Worm (Caenorhabditis elegans) whole organism, L1 larva: ENCODE measurements around the gene secs-1.
A peak's percentile ranks its signal among the peaks of the same experiment; 100 is the strongest.

Experiments used
- C16A3.4 ChIP-seq: fragments of 150-350 bp; optimal IDR thresholded peaks from 2 replicates; lab custom pipeline; 2014; ENCODE audit warnings: missing biosample characterization, missing genetic modification characterization
- C34B4.2 ChIP-seq: sonication (generic microtip); optimal IDR thresholded peaks from 2 replicates; lab custom pipeline; 2017; ENCODE audit warnings: mild to moderate bottlenecking, missing genetic modification characterization, missing compliant biosample characterization
- F16B12.6 ChIP-seq: fragments of 150-350 bp; optimal IDR thresholded peaks from 2 replicates; lab custom pipeline; 2014; ENCODE audit warnings: missing biosample characterization, missing genetic modification characterization
- Y116A8C.19 ChIP-seq: sonication (generic microtip); optimal IDR thresholded peaks from 2 replicates; lab custom pipeline; 2016; ENCODE audit warnings: missing compliant biosample characterization, missing genetic modification characterization, borderline replicate concordance
- alr-1 ChIP-seq: fragments of 200-800 bp; sonication (Bioruptor generic); optimal IDR thresholded peaks from 2 replicates; lab custom pipeline; 2018; ENCODE audit warnings: borderline replicate concordance, mild to moderate bottlenecking, missing genetic modification characterization, missing compliant biosample characterization
- aly-2 ChIP-seq: fragments of 150-350 bp; optimal IDR thresholded peaks from 2 replicates; lab custom pipeline; 2014; ENCODE audit warnings: missing biosample characterization, missing genetic modification characterization
- ama-1 ChIP-seq: fragments of 150-350 bp; optimal IDR thresholded peaks from 2 replicates; lab custom pipeline; 2014
- blmp-1 ChIP-seq: fragments of 150-350 bp; optimal IDR thresholded peaks from 2 replicates; lab custom pipeline; 2014; ENCODE audit warnings: missing biosample characterization, missing genetic modification characterization
- ceh-63 ChIP-seq: fragments of 200-800 bp; sonication (Bioruptor generic); optimal IDR thresholded peaks from 2 replicates; lab custom pipeline; 2018; ENCODE audit warnings: mild to moderate bottlenecking, missing genetic modification characterization, missing compliant biosample characterization
- ceh-8 ChIP-seq: fragments of 200-800 bp; sonication (Bioruptor generic); optimal IDR thresholded peaks from 2 replicates; lab custom pipeline; 2018; ENCODE audit warnings: mild to moderate bottlenecking, missing genetic modification characterization, moderate library complexity, missing compliant biosample characterization
- ceh-82 ChIP-seq, 3 experiments: fragments of 150-350 bp in 1 of 3; sonication (generic microtip) in 2 of 3; optimal IDR thresholded peaks; 2 replicates each; lab custom pipeline; 2014 to 2017; ENCODE audit warnings: missing biosample characterization in 3 of 3, missing genetic modification characterization in 3 of 3
- dpl-1 ChIP-seq, 3 experiments: fragments of 150-350 bp in 2 of 3; sonication (generic microtip) in 1 of 3; optimal IDR thresholded peaks; 2 replicates each; lab custom pipeline; 2014 to 2017; ENCODE audit warnings: missing biosample characterization in 3 of 3, missing genetic modification characterization in 3 of 3, missing genetic modification reagents in 3 of 3
- dsc-1 ChIP-seq: sonication (generic microtip); optimal IDR thresholded peaks from 2 replicates; lab custom pipeline; 2016; ENCODE audit warnings: mild to moderate bottlenecking, missing genetic modification characterization, missing compliant biosample characterization
- efl-3 ChIP-seq: fragments of 200-800 bp; sonication (Bioruptor generic); optimal IDR thresholded peaks from 2 replicates; lab custom pipeline; 2018; ENCODE audit warnings: mild to moderate bottlenecking, missing genetic modification characterization, missing compliant biosample characterization
- egl-13 ChIP-seq: sonication (generic microtip); optimal IDR thresholded peaks from 2 replicates; lab custom pipeline; 2016; ENCODE audit warnings: missing genotype, missing genetic modification reagents, missing genetic modification characterization, missing compliant biosample characterization
- egl-27 ChIP-seq, 2 experiments: fragments of 150-350 bp in 1 of 2; sonication (generic microtip); optimal IDR thresholded peaks; 3 replicates each; lab custom pipeline; 2017 to 2018; ENCODE audit warnings: missing biosample characterization in 2 of 2, missing genetic modification characterization in 2 of 2, missing genetic modification reagents in 2 of 2
- elt-3 ChIP-seq, 6 experiments: fragments of 150-350 bp in 1 of 6; sonication (generic microtip); optimal IDR thresholded peaks; 2 replicates each; lab custom pipeline; 2017 to 2018; ENCODE audit warnings: missing biosample characterization in 6 of 6, missing genetic modification characterization in 6 of 6, inconsistent platforms in 1 of 6
- fkh-10 ChIP-seq: sonication (generic microtip); optimal IDR thresholded peaks from 2 replicates; lab custom pipeline; 2017; ENCODE audit warnings: missing biosample characterization, missing genetic modification reagents, missing genetic modification characterization
- fkh-8 ChIP-seq: sonication (generic microtip); optimal IDR thresholded peaks from 2 replicates; lab custom pipeline; 2016; ENCODE audit warnings: mild to moderate bottlenecking, missing genetic modification characterization, missing compliant biosample characterization
- fos-1 ChIP-seq: fragments of 150-350 bp; optimal IDR thresholded peaks from 2 replicates; lab custom pipeline; 2014; ENCODE audit warnings: missing biosample characterization, missing genetic modification characterization
- grh-1 ChIP-seq: fragments of 200-800 bp; sonication (Bioruptor generic); IDR thresholded peaks from 2 replicates; pipeline ENCODE4 v1.3.6; 2022; ENCODE audit warnings: missing genetic modification reagents, missing genetic modification characterization, missing compliant biosample characterization
- hpl-2 ChIP-seq: fragments of 150-350 bp; optimal IDR thresholded peaks from 2 replicates; lab custom pipeline; 2014; ENCODE audit warnings: missing biosample characterization, missing genetic modification reagents, missing genetic modification characterization
- isw-1 ChIP-seq: fragments of 200-800 bp; sonication (Bioruptor generic); IDR thresholded peaks from 2 replicates; pipeline ENCODE4 v1.3.6; 2022; ENCODE audit warnings: missing genetic modification characterization, missing compliant biosample characterization
- jun-1 ChIP-seq: fragments of 150-350 bp; optimal IDR thresholded peaks from 2 replicates; lab custom pipeline; 2014; ENCODE audit warnings: missing biosample characterization, missing genetic modification reagents, missing genetic modification characterization
- lin-14 ChIP-seq: fragments of 200-800 bp; sonication (Bioruptor generic); optimal IDR thresholded peaks from 2 replicates; lab custom pipeline; 2018; ENCODE audit warnings: mild to moderate bottlenecking, missing genetic modification characterization, moderate library complexity, missing compliant biosample characterization
- lin-39 ChIP-seq: fragments of 150-350 bp; optimal IDR thresholded peaks from 2 replicates; lab custom pipeline; 2014; ENCODE audit warnings: missing biosample characterization, missing genetic modification reagents, missing genetic modification characterization
- lsy-2 ChIP-seq, 2 experiments: fragments of 150-350 bp; optimal IDR thresholded peaks; 2 replicates each; lab custom pipeline; 2014; ENCODE audit warnings: missing biosample characterization in 2 of 2, missing genetic modification characterization in 2 of 2
- mef-2 ChIP-seq: fragments of 150-350 bp; optimal IDR thresholded peaks from 2 replicates; lab custom pipeline; 2014; ENCODE audit warnings: missing biosample characterization, missing genetic modification characterization
- nhr-11 ChIP-seq: fragments of 150-350 bp; optimal IDR thresholded peaks from 2 replicates; lab custom pipeline; 2014; ENCODE audit warnings: missing biosample characterization, missing genetic modification characterization
- nhr-19 ChIP-seq: fragments of 200-800 bp; sonication (Bioruptor generic); conservative IDR thresholded peaks from 2 replicates; pipeline ENCODE4 v1.3.6; 2022; ENCODE audit warnings: missing genetic modification characterization, missing compliant biosample characterization
- nhr-20 ChIP-seq: sonication (generic microtip); optimal IDR thresholded peaks from 2 replicates; lab custom pipeline; 2016; ENCODE audit warnings: mild to moderate bottlenecking, missing genetic modification characterization, missing compliant biosample characterization
- nhr-237 ChIP-seq: fragments of 150-350 bp; optimal IDR thresholded peaks from 2 replicates; lab custom pipeline; 2014; ENCODE audit warnings: missing biosample characterization, missing genetic modification characterization
- nhr-28 ChIP-seq: fragments of 150-350 bp; optimal IDR thresholded peaks from 2 replicates; lab custom pipeline; 2014; ENCODE audit warnings: missing biosample characterization, missing genetic modification characterization
- nhr-47 ChIP-seq: sonication (generic microtip); optimal IDR thresholded peaks from 2 replicates; lab custom pipeline; 2016; ENCODE audit warnings: mild to moderate bottlenecking, missing genetic modification characterization, moderate library complexity, missing compliant biosample characterization
- nhr-77 ChIP-seq: fragments of 150-350 bp; optimal IDR thresholded peaks from 2 replicates; lab custom pipeline; 2014; ENCODE audit warnings: missing biosample characterization, missing genetic modification characterization
- pag-3 ChIP-seq: sonication (generic microtip); optimal IDR thresholded peaks from 2 replicates; lab custom pipeline; 2017; ENCODE audit warnings: missing genetic modification characterization, mild to moderate bottlenecking, missing compliant biosample characterization, antibody characterized with exemption, borderline replicate concordance; ENCODE audit not compliant: insufficient read depth
- pqm-1 ChIP-seq: sonication (generic microtip); optimal IDR thresholded peaks from 3 replicates; lab custom pipeline; 2017; ENCODE audit warnings: missing biosample characterization, missing genetic modification characterization
- rnt-1 ChIP-seq: sonication (generic microtip); optimal IDR thresholded peaks from 2 replicates; lab custom pipeline; 2016; ENCODE audit warnings: mild to moderate bottlenecking, missing genetic modification characterization, moderate library complexity, missing compliant biosample characterization
- snpc-4 ChIP-seq: fragments of 150-350 bp; optimal IDR thresholded peaks from 2 replicates; lab custom pipeline; 2014; ENCODE audit warnings: missing biosample characterization, missing genetic modification characterization
- snu-23 ChIP-seq: sonication (generic microtip); optimal IDR thresholded peaks from 2 replicates; lab custom pipeline; 2016; ENCODE audit warnings: missing genetic modification characterization, missing compliant biosample characterization
- sox-4 ChIP-seq: sonication (generic microtip); optimal IDR thresholded peaks from 2 replicates; lab custom pipeline; 2016; ENCODE audit warnings: missing genetic modification characterization, missing compliant biosample characterization
- sptf-1 ChIP-seq: fragments of 150-350 bp; optimal IDR thresholded peaks from 2 replicates; lab custom pipeline; 2014; ENCODE audit warnings: missing biosample characterization, missing genetic modification characterization
- sup-37 ChIP-seq: fragments of 200-800 bp; sonication (Bioruptor generic); optimal IDR thresholded peaks from 2 replicates; lab custom pipeline; 2018; ENCODE audit warnings: mild to moderate bottlenecking, missing genetic modification characterization, missing compliant biosample characterization
- swsn-7 ChIP-seq: sonication (generic microtip); optimal IDR thresholded peaks from 2 replicates; lab custom pipeline; 2016; ENCODE audit warnings: missing genetic modification characterization, missing compliant biosample characterization
- tbx-2 ChIP-seq: sonication (generic microtip); optimal IDR thresholded peaks from 2 replicates; lab custom pipeline; 2016; ENCODE audit warnings: missing genetic modification characterization, missing compliant biosample characterization
- tlp-1 ChIP-seq: fragments of 150-350 bp; optimal IDR thresholded peaks from 2 replicates; lab custom pipeline; 2014; ENCODE audit warnings: missing biosample characterization, missing genetic modification characterization
- unc-30 ChIP-seq: sonication (generic microtip); optimal IDR thresholded peaks from 2 replicates; lab custom pipeline; 2017; ENCODE audit warnings: missing biosample characterization, missing genetic modification characterization
- unc-86 ChIP-seq: sonication (generic microtip); optimal IDR thresholded peaks from 2 replicates; lab custom pipeline; 2016; ENCODE audit warnings: missing genetic modification characterization, missing compliant biosample characterization
- unc-98 ChIP-seq: fragments of 200-800 bp; sonication (Bioruptor generic); IDR thresholded peaks from 2 replicates; pipeline ENCODE4 v1.3.6; 2022; ENCODE audit warnings: missing genetic modification characterization, missing compliant biosample characterization
- vab-15 ChIP-seq: sonication (generic microtip); optimal IDR thresholded peaks from 2 replicates; lab custom pipeline; 2017; ENCODE audit warnings: missing genotype, mild to moderate bottlenecking, missing genetic modification characterization, missing compliant biosample characterization
- zag-1 ChIP-seq: fragments of 150-350 bp; optimal IDR thresholded peaks from 2 replicates; lab custom pipeline; 2014; ENCODE audit warnings: missing biosample characterization, missing genetic modification characterization
- zip-4 ChIP-seq: fragments of 200-800 bp; sonication (Bioruptor generic); optimal IDR thresholded peaks from 2 replicates; lab custom pipeline; 2018; ENCODE audit warnings: mild to moderate bottlenecking, missing genetic modification characterization, moderate library complexity, missing compliant biosample characterization
- ztf-4 ChIP-seq: fragments of 150-350 bp; optimal IDR thresholded peaks from 2 replicates; lab custom pipeline; 2014; ENCODE audit warnings: missing biosample characterization, missing genetic modification characterization

The secs-1 gene

DNA sequence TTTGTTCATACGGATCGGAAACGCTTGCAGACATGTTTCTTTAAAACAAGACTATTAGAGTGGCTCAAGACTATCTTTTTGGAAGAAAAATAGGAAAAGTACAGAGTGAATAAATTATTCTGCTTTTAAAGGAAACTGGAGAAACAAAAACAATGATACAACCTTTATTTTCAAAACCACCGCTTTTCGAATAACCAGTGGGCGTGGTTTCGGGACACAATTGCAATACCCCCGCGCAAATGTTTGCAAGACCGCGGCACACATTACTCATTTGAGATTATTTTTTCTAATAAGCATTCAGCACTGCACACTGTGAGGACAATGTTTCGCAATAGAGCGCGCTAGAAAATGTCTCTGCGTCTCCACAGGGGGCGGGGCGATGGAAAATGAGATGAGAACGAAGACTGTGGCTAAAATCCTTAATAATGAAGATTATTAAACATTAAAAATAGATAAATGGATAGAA, 3.6 kb upstream of the secs-1 start, which contains the start of gene plrg-1 (continued):
- TF ChIP-seq tbx-2 (tag; lab: Kevin White, UChicago) (peak; percentile 89), zip-4 (peak; percentile 93), unc-30 (no peak), C16A3.4 (tag; lab: Kevin White, UChicago) (peak; percentile 87), fos-1 (tag; lab: Kevin White, UChicago) (peak; percentile 71), Y116A8C.19 (tag; lab: Kevin White, UChicago) (no peak), lin-14 (GFP tag; lab: Kevin White, UChicago) (peak; percentile 93), alr-1 (tag; lab: Kevin White, UChicago) (no peak), nhr-237 (tag; lab: Kevin White, UChicago) (peak; percentile 57), ceh-63 (GFP tag; lab: Kevin White, UChicago) (peak; percentile 45), fkh-10 (GFP tag; lab: Kevin White, UChicago) (peak; percentile 41), blmp-1 (tag; lab: Kevin White, UChicago) (peak; percentile 74), rnt-1 (peak; percentile 96), pqm-1 (tag; lab: Kevin White, UChicago) (no peak), dsc-1 (tag; lab: Kevin White, UChicago) (peak; percentile 91), C34B4.2 (tag; lab: Kevin White, UChicago) (no peak), nhr-20 (peak; percentile 91), nhr-77 (tag; lab: Kevin White, UChicago) (peak; percentile 69), swsn-7 (peak; percentile 91), dpl-1 (GFP tag; optimal IDR thresholded peaks at IDR 0.05; lab: Kevin White, UChicago) (peak; percentile 73 to 82 (median 81)), ceh-8 (GFP tag; lab: Kevin White, UChicago) (peak; percentile 83), nhr-47 (tag; lab: Kevin White, UChicago) (peak; percentile 89), vab-15 (peak; percentile 75), egl-13 (tag; lab: Kevin White, UChicago) (peak; percentile 77), sox-4 (tag; lab: Kevin White, UChicago) (peak; percentile 38), jun-1 (tag; lab: Kevin White, UChicago) (peak; percentile 49), snpc-4 (tag; lab: Kevin White, UChicago) (peak; percentile 90), sup-37 (GFP tag; lab: Kevin White, UChicago) (peak; percentile 69), sptf-1 (no peak), fkh-8 (tag; lab: Kevin White, UChicago) (peak; percentile 72), ztf-4 (tag; lab: Kevin White, UChicago) (peak; percentile 80), unc-86 (tag; lab: Kevin White, UChicago) (peak; percentile 82), nhr-28 (tag; lab: Kevin White, UChicago) (no peak), pag-3 (no peak), isw-1 (peak; percentile 85), elt-3 (tag; optimal IDR thresholded peaks at IDR 0.05; lab: Kevin White, UChicago) (peak in 3 of 6 experiments; percentile 7 to 68 (median 47)), efl-3 (GFP tag; lab: Kevin White, UChicago) (no peak), ama-1 (lab: Kevin White, UChicago) (peak; percentile 26), egl-27 (tag; optimal IDR thresholded peaks at IDR 0.05; lab: Kevin White, UChicago) (peak in 1 of 2 experiments; percentile 48), ceh-82 (tag; optimal IDR thresholded peaks at IDR 0.05; lab: Kevin White, UChicago) (peak; percentile 69 to 89 (median 84)), nhr-19 (GFP tag; lab: Robert Waterston, UW) (peak; percentile 93), lsy-2 (tag; optimal IDR thresholded peaks at IDR 0.05; lab: Kevin White, UChicago) (peak; percentile 83 to 86), hpl-2 (GFP tag; lab: Kevin White, UChicago) (peak; percentile 43), aly-2 (peak; percentile 51), F16B12.6 (peak; percentile 50), lin-39 (peak; percentile 80), zag-1 (tag; lab: Kevin White, UChicago) (no peak), unc-98 (GFP tag; lab: Robert Waterston, UW) (peak; percentile 52; the same call in 1 of the 2 replicates), nhr-11 (peak; percentile 74), grh-1 (GFP tag; lab: Robert Waterston, UW) (peak; percentile 75), mef-2 (tag; lab: Kevin White, UChicago) (no peak), tlp-1 (tag; lab: Kevin White, UChicago) (no peak), snu-23 (GFP tag; lab: Kevin White, UChicago) (peak; percentile 90)
